Worm (Caenorhabditis elegans) whole organism, early embryonic: Measurements from ENCODE around the gene vem-1.

Experiments
- scrt-1 ChIP-seq: fragments of 200-800 bp; sonication (Bioruptor generic); IDR thresholded peaks from 2 replicates; pipeline ENCODE4 v1.3.6; 2022; ENCODE audit warnings: missing genetic modification characterization, missing compliant biosample characterization
- tbx-11 ChIP-seq: fragments of 200-800 bp; sonication (Bioruptor generic); IDR thresholded peaks from 2 replicates; pipeline ENCODE4 v1.3.6; 2022; ENCODE audit warnings: missing genetic modification characterization, missing compliant biosample characterization
- tra-4 ChIP-seq: sonication (generic microtip); optimal IDR thresholded peaks from 2 replicates; lab custom pipeline; 2017; ENCODE audit warnings: missing genetic modification characterization, missing compliant biosample characterization

ce11 chrX:8078374-8078773 lies 10.0 kb downstream of the vem-1 start:
- no peak for TF ChIP-seq tra-4 (tag; lab: Kevin White, UChicago)
- TF ChIP-seq tbx-11 (GFP tag; lab: Robert Waterston, UW), result no peak
- no peak for TF ChIP-seq scrt-1
